Worm (Caenorhabditis elegans) whole organism, L4/young adult: ENCODE results near the gene egl-46.

ENCODE experiments used
- dao-5 ChIP-seq: sonication (generic microtip); optimal IDR thresholded peaks from 2 replicates; lab custom pipeline; 2016; ENCODE audit warnings: missing genotype, missing genetic modification characterization, moderate library complexity, missing compliant biosample characterization
- him-1 ChIP-seq: sonication (generic microtip); optimal IDR thresholded peaks from 2 replicates; lab custom pipeline; 2016; ENCODE audit warnings: missing genotype, missing genetic modification reagents, missing genetic modification characterization, missing compliant biosample characterization

DNA sequence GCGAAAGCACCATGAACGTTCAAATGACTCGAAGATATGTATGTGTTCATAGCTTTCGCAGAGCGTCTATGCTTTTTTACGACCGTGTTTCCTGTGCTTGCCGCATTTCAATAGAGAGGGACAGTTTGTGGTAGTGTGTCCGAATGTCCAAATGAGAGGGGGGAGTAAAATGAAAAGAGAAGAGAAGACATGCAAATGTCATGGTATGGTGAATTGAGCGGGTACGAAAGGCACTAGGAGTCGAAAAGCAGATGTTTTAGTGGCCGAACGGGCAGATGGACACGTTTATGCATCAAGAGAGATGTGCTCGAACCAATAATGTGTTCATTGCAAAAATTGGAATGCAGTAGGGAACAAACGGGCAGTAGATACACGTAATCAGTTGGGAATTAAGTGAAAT, 4.1 kb upstream of the egl-46 start:
- TF ChIP-seq him-1, result no peak
- no peak for TF ChIP-seq dao-5
